Fruit fly (Drosophila melanogaster) whole organism, embryonic: ENCODE data around the gene CG31922.

Experiments
- Adf1 ChIP-seq: fragments of 200-800 bp; sonication (Bioruptor generic); IDR thresholded peaks from 2 replicates; pipeline ENCODE4 v1.3.6; 2022; ENCODE audit warnings: missing biosample characterization, missing genetic modification characterization
- Bgb ChIP-seq: fragments of 200-800 bp; sonication (Bioruptor generic); IDR thresholded peaks from 2 replicates; pipeline ENCODE4 v1.3.6; 2022; ENCODE audit warnings: missing biosample characterization, missing genetic modification characterization; ENCODE audit not compliant: partially characterized antibody
- CG11696 ChIP-seq: fragments of 200-800 bp; sonication (Bioruptor generic); IDR thresholded peaks from 2 replicates; pipeline ENCODE4 v1.3.6; 2022; ENCODE audit warnings: missing biosample characterization, missing genetic modification characterization
- CG12236 ChIP-seq: fragments of 200-800 bp; sonication (Bioruptor generic); optimal IDR thresholded peaks from 2 replicates; lab custom pipeline; 2016; ENCODE audit warnings: missing biosample characterization, missing genetic modification characterization
- CG14710 ChIP-seq: fragments of 200-800 bp; sonication (Bioruptor generic); optimal IDR thresholded peaks from 3 replicates; lab custom pipeline; 2019; ENCODE audit warnings: missing biosample characterization, mild to moderate bottlenecking, missing genetic modification characterization, moderate library complexity
- CG1602 ChIP-seq: fragments of 200-800 bp; sonication (Bioruptor generic); optimal IDR thresholded peaks from 3 replicates; lab custom pipeline; 2016; ENCODE audit warnings: missing biosample characterization, missing genetic modification characterization
- CG16815 ChIP-seq: fragments of 200-800 bp; sonication (Bioruptor generic); optimal IDR thresholded peaks from 3 replicates; lab custom pipeline; 2017; ENCODE audit warnings: missing biosample characterization, mild to moderate bottlenecking, missing genetic modification characterization
- CG18476 ChIP-seq: fragments of 200-800 bp; sonication (Bioruptor generic); optimal IDR thresholded peaks from 2 replicates; lab custom pipeline; 2016; ENCODE audit warnings: missing biosample characterization, mild to moderate bottlenecking, missing genetic modification characterization
- CG2202 ChIP-seq: fragments of 200-800 bp; sonication (Bioruptor generic); optimal IDR thresholded peaks from 2 replicates; lab custom pipeline; 2018; ENCODE audit warnings: missing biosample characterization, mild to moderate bottlenecking, missing genetic modification characterization
- CG2875 ChIP-seq: fragments of 200-800 bp; sonication (Bioruptor generic); optimal IDR thresholded peaks from 2 replicates; lab custom pipeline; 2017; ENCODE audit warnings: missing biosample characterization, mild to moderate bottlenecking, missing genetic modification characterization, missing genetic modification reagents
- CG31365 ChIP-seq: fragments of 200-800 bp; sonication (Bioruptor generic); optimal IDR thresholded peaks from 2 replicates; lab custom pipeline; 2018; ENCODE audit warnings: missing biosample characterization, mild to moderate bottlenecking, missing genetic modification characterization
- CG34224 ChIP-seq: fragments of 200-800 bp; sonication (Bioruptor generic); IDR thresholded peaks from 3 replicates; pipeline ENCODE4 v1.3.6; 2022; ENCODE audit warnings: missing biosample characterization, missing genetic modification characterization; ENCODE audit not compliant: partially characterized antibody
- CG3838 ChIP-seq: fragments of 200-800 bp; sonication (Bioruptor generic); optimal IDR thresholded peaks from 3 replicates; lab custom pipeline; 2016; ENCODE audit warnings: missing biosample characterization, missing genetic modification characterization
- CG4282 ChIP-seq: fragments of 200-800 bp; sonication (Bioruptor generic); optimal IDR thresholded peaks from 2 replicates; lab custom pipeline; 2016; ENCODE audit warnings: missing biosample characterization, missing genetic modification characterization
- CG4328 ChIP-seq: fragments of 200-800 bp; sonication (Bioruptor generic); optimal IDR thresholded peaks from 3 replicates; lab custom pipeline; 2017; ENCODE audit warnings: missing biosample characterization, missing genetic modification reagents, missing genetic modification characterization
- CG4424 ChIP-seq: fragments of 200-800 bp; sonication (Bioruptor generic); optimal IDR thresholded peaks from 3 replicates; lab custom pipeline; 2016; ENCODE audit warnings: missing biosample characterization, missing genetic modification characterization
- CG6654 ChIP-seq: fragments of 200-800 bp; sonication (Bioruptor generic); optimal IDR thresholded peaks from 2 replicates; lab custom pipeline; 2017; ENCODE audit warnings: missing biosample characterization, mild to moderate bottlenecking, missing genetic modification characterization
- CG7271 ChIP-seq: fragments of 200-800 bp; sonication (Bioruptor generic); optimal IDR thresholded peaks from 2 replicates; lab custom pipeline; 2018; ENCODE audit warnings: missing biosample characterization, mild to moderate bottlenecking, missing genetic modification characterization, moderate library complexity
- CG9437 ChIP-seq: fragments of 200-800 bp; sonication (Bioruptor generic); optimal IDR thresholded peaks from 2 replicates; lab custom pipeline; 2018; ENCODE audit warnings: missing biosample characterization, mild to moderate bottlenecking, missing genetic modification characterization
- CG9817 ChIP-seq: fragments of 200-800 bp; sonication (Bioruptor generic); optimal IDR thresholded peaks from 2 replicates; lab custom pipeline; 2018; ENCODE audit warnings: missing biosample characterization, mild to moderate bottlenecking, missing genetic modification characterization, moderate library complexity
- CrebB ChIP-seq: fragments of 200-800 bp; sonication (Bioruptor generic); optimal IDR thresholded peaks from 3 replicates; lab custom pipeline; 2018; ENCODE audit warnings: missing biosample characterization, mild to moderate bottlenecking, missing genetic modification characterization
- Doc3 ChIP-seq: fragments of 200-800 bp; sonication (Bioruptor generic); IDR thresholded peaks from 3 replicates; pipeline ENCODE4 v1.3.6; 2022; ENCODE audit warnings: missing biosample characterization, missing genetic modification characterization; ENCODE audit not compliant: partially characterized antibody
- Ets97D ChIP-seq: fragments of 200-800 bp; sonication (Bioruptor generic); optimal IDR thresholded peaks from 3 replicates; lab custom pipeline; 2016; ENCODE audit warnings: missing biosample characterization, missing genetic modification characterization
- GATAe ChIP-seq: fragments of 200-800 bp; sonication (Bioruptor generic); conservative IDR thresholded peaks from 2 replicates; pipeline ENCODE4 v1.3.6; 2022; ENCODE audit warnings: missing biosample characterization, missing genetic modification characterization
- Lim3 ChIP-seq: fragments of 200-800 bp; sonication (Bioruptor generic); IDR thresholded peaks from 2 replicates; pipeline ENCODE4 v1.3.6; 2022; ENCODE audit warnings: missing biosample characterization, missing genetic modification characterization
- Lpt ChIP-seq: fragments of >200 bp; optimal IDR thresholded peaks from 2 replicates; lab custom pipeline; 2018; ENCODE audit warnings: missing biosample characterization, missing genetic modification characterization
- Myb ChIP-seq: fragments of 200-800 bp; sonication (Bioruptor generic); optimal IDR thresholded peaks from 2 replicates; lab custom pipeline; 2016; ENCODE audit warnings: missing biosample characterization, missing genetic modification characterization
- Neu2 ChIP-seq: fragments of 200-800 bp; sonication (Bioruptor generic); optimal IDR thresholded peaks from 3 replicates; lab custom pipeline; 2016; ENCODE audit warnings: missing biosample characterization, missing genetic modification characterization, borderline replicate concordance
- Nf-YC ChIP-seq: fragments of 200-800 bp; optimal IDR thresholded peaks from 3 replicates; lab custom pipeline; 2019; ENCODE audit warnings: missing biosample characterization, mild to moderate bottlenecking, missing genetic modification characterization, moderate library complexity
- Sry-β ChIP-seq: fragments of 200-800 bp; sonication (Bioruptor generic); optimal IDR thresholded peaks from 2 replicates; lab custom pipeline; 2018; ENCODE audit warnings: missing biosample characterization, mild to moderate bottlenecking, missing genetic modification characterization, moderate library complexity
- ap ChIP-seq: fragments of 200-800 bp; sonication (Bioruptor generic); IDR thresholded peaks from 2 replicates; pipeline ENCODE4 v1.3.6; 2022; ENCODE audit warnings: missing biosample characterization, missing genetic modification characterization
- ash1 ChIP-seq: fragments of 200-800 bp; sonication (Bioruptor generic); optimal IDR thresholded peaks from 2 replicates; lab custom pipeline; 2018; ENCODE audit warnings: missing biosample characterization, mild to moderate bottlenecking, missing genetic modification characterization
- crol ChIP-seq: fragments of 200-800 bp; sonication (Bioruptor generic); IDR thresholded peaks from 2 replicates; pipeline ENCODE4 v1.3.6; 2022; ENCODE audit warnings: missing biosample characterization, missing genetic modification characterization
- da ChIP-seq: fragments of 200-800 bp; sonication (Bioruptor generic); optimal IDR thresholded peaks from 2 replicates; lab custom pipeline; 2016; ENCODE audit warnings: missing biosample characterization, missing genetic modification characterization
- dmrt11E ChIP-seq: fragments of 200-800 bp; sonication (Bioruptor generic); optimal IDR thresholded peaks from 3 replicates; lab custom pipeline; 2018; ENCODE audit warnings: missing biosample characterization, mild to moderate bottlenecking, missing genetic modification characterization, moderate library complexity
- fd3F ChIP-seq: fragments of 200-800 bp; sonication (Bioruptor generic); optimal IDR thresholded peaks from 2 replicates; lab custom pipeline; 2018; ENCODE audit warnings: missing biosample characterization, mild to moderate bottlenecking, missing genetic modification characterization, moderate library complexity
- gce ChIP-seq: fragments of 200-800 bp; sonication (Bioruptor generic); IDR thresholded peaks from 3 replicates; pipeline ENCODE4 v1.3.6; 2022; ENCODE audit warnings: missing biosample characterization, missing genetic modification characterization
- gro ChIP-seq: fragments of 200-800 bp; sonication (Bioruptor generic); optimal IDR thresholded peaks from 2 replicates; lab custom pipeline; 2016; ENCODE audit warnings: missing biosample characterization, missing genetic modification characterization
- h ChIP-seq: fragments of >200 bp; optimal IDR thresholded peaks from 2 replicates; lab custom pipeline; 2017
- mirr ChIP-seq: fragments of 200-800 bp; sonication (Bioruptor generic); optimal IDR thresholded peaks from 3 replicates; lab custom pipeline; 2018; ENCODE audit warnings: missing biosample characterization, mild to moderate bottlenecking, missing genetic modification characterization
- nerfin-1 ChIP-seq: fragments of 200-800 bp; sonication (Bioruptor generic); optimal IDR thresholded peaks from 3 replicates; lab custom pipeline; 2019; ENCODE audit warnings: missing biosample characterization, mild to moderate bottlenecking, missing genetic modification characterization, moderate library complexity
- nerfin-2 ChIP-seq: fragments of 200-800 bp; sonication (Bioruptor generic); IDR thresholded peaks from 2 replicates; pipeline ENCODE4 v1.3.6; 2022; ENCODE audit warnings: missing biosample characterization, missing genetic modification characterization; ENCODE audit not compliant: partially characterized antibody
- nmo ChIP-seq: fragments of 200-800 bp; sonication (Bioruptor generic); optimal IDR thresholded peaks from 2 replicates; lab custom pipeline; 2018; ENCODE audit warnings: missing biosample characterization, mild to moderate bottlenecking, missing genetic modification characterization, moderate library complexity
- oc ChIP-seq: fragments of 200-800 bp; sonication (Bioruptor generic); optimal IDR thresholded peaks from 2 replicates; lab custom pipeline; 2018; ENCODE audit warnings: missing biosample characterization, mild to moderate bottlenecking, missing genetic modification characterization, moderate library complexity
- otp ChIP-seq: fragments of 200-800 bp; sonication (Bioruptor generic); IDR thresholded peaks from 3 replicates; pipeline ENCODE4, ENCODE4 v1.3.6; 2022; ENCODE audit warnings: missing biosample characterization, missing genetic modification characterization
- pho ChIP-seq: fragments of 200-800 bp; sonication (Bioruptor generic); optimal IDR thresholded peaks from 2 replicates; lab custom pipeline; 2016; ENCODE audit warnings: missing biosample characterization, missing genetic modification characterization
- row ChIP-seq: fragments of 200-800 bp; sonication (Bioruptor generic); IDR thresholded peaks from 3 replicates; pipeline ENCODE4 v1.3.6; 2022; ENCODE audit warnings: missing biosample characterization, missing genetic modification characterization
- salm ChIP-seq: fragments of 200-800 bp; sonication (Bioruptor generic); optimal IDR thresholded peaks from 2 replicates; lab custom pipeline; 2018; ENCODE audit warnings: missing biosample characterization, mild to moderate bottlenecking, missing genetic modification characterization
- scrt ChIP-seq: fragments of 200-800 bp; sonication (Bioruptor generic); optimal IDR thresholded peaks from 2 replicates; lab custom pipeline; 2018; ENCODE audit warnings: missing biosample characterization, mild to moderate bottlenecking, missing genetic modification characterization, moderate library complexity
- trh ChIP-seq: fragments of 200-800 bp; sonication (Bioruptor generic); optimal IDR thresholded peaks from 2 replicates; lab custom pipeline; 2016; ENCODE audit warnings: missing biosample characterization, missing genetic modification characterization
- twi ChIP-seq: fragments of 200-800 bp; optimal IDR thresholded peaks from 2 replicates; lab custom pipeline; 2019; ENCODE audit warnings: missing biosample characterization, mild to moderate bottlenecking, missing genetic modification characterization, moderate library complexity

Gene CG31922

dm6 chr2L:1172704-1173107 is 2.7 kb downstream of the CG31922 start, which contains the start of the genes Charon and CG4887 (continued):
- peak; percentile 89 for TF ChIP-seq CG9817 (tag; lab: Kevin White, UChicago)
- no peak for TF ChIP-seq oc
- TF ChIP-seq CG1602, result peak; percentile 83
- TF ChIP-seq Doc3 (GFP tag; lab: Robert Waterston, UW), result peak; percentile 65; the same call in 2 of the 3 replicates
- TF ChIP-seq CG12236, result peak; percentile 40
- TF ChIP-seq GATAe (GFP tag; lab: Robert Waterston, UW), result peak; percentile 35; the same call in 1 of the 2 replicates
- TF ChIP-seq gce (GFP tag; lab: Robert Waterston, UW), result peak; percentile 55; the same call in 1 of the 3 replicates
- TF ChIP-seq Adf1 (GFP tag; lab: Robert Waterston, UW), result peak; percentile 43; the same call in 1 of the 2 replicates
- TF ChIP-seq CG6654 (GFP tag; lab: Kevin White, UChicago), result peak; percentile 16
- TF ChIP-seq gro, result peak; percentile 83
- TF ChIP-seq CG2875, result no peak
- TF ChIP-seq h (lab: Kevin White, UChicago), result no peak
- peak; percentile 49 for TF ChIP-seq Neu2 (GFP tag; lab: Kevin White, UChicago)
- TF ChIP-seq Bgb, result peak; percentile 63
- TF ChIP-seq nerfin-1, result peak; percentile 76
- TF ChIP-seq dmrt11E (tag; lab: Kevin White, UChicago), result peak; percentile 70
- peak; percentile 62 for TF ChIP-seq CG4282
- peak; percentile 81 for TF ChIP-seq Ets97D (GFP tag; lab: Kevin White, UChicago)
- peak; percentile 63 for TF ChIP-seq CG3838
- TF ChIP-seq Sry-β (GFP tag; lab: Kevin White, UChicago), result no peak
- peak; percentile 67 for TF ChIP-seq CG9437 (GFP tag; lab: Kevin White, UChicago)
- peak; percentile 89 for TF ChIP-seq nmo (GFP tag; lab: Kevin White, UChicago)
- peak; percentile 86 for TF ChIP-seq CG14710 (tag; lab: Kevin White, UChicago)
- no peak for TF ChIP-seq Lpt
- TF ChIP-seq CG31365 (tag; lab: Kevin White, UChicago), result no peak
- TF ChIP-seq mirr, result peak; percentile 5
- TF ChIP-seq scrt, result no peak
- TF ChIP-seq row (GFP tag; lab: Robert Waterston, UW), result peak; percentile 95
- no peak for TF ChIP-seq otp (GFP tag; lab: Robert Waterston, UW)
- peak; percentile 83 for TF ChIP-seq Myb (GFP tag; lab: Kevin White, UChicago)
- peak; percentile 79 for TF ChIP-seq CG4328
- no peak for TF ChIP-seq Nf-YC (tag; lab: Kevin White, UChicago)
- peak; percentile 52 for TF ChIP-seq CrebB (tag; lab: Kevin White, UChicago)
- peak; percentile 51 for TF ChIP-seq CG2202 (tag; lab: Kevin White, UChicago)
- peak; percentile 51 for TF ChIP-seq ap
- no peak for TF ChIP-seq crol
- no peak for TF ChIP-seq CG11696 (GFP tag; lab: Robert Waterston, UW)
- peak; percentile 70 for TF ChIP-seq twi
- TF ChIP-seq nerfin-2, result peak; percentile 32; the same call in 1 of the 2 replicates
- TF ChIP-seq salm (tag; lab: Kevin White, UChicago), result peak; percentile 49
- TF ChIP-seq trh (GFP tag; lab: Kevin White, UChicago), result peak; percentile 73
- peak; percentile 89 for TF ChIP-seq CG4424 (GFP tag; lab: Kevin White, UChicago)
- TF ChIP-seq CG18476 (GFP tag; lab: Kevin White, UChicago), result no peak
- TF ChIP-seq ash1, result no peak
- peak; percentile 89 for TF ChIP-seq pho (GFP tag; lab: Kevin White, UChicago)
- peak; percentile 35 for TF ChIP-seq CG7271
- TF ChIP-seq CG34224 (GFP tag; lab: Robert Waterston, UW), result peak; percentile 48; the same call in 2 of the 3 replicates
- TF ChIP-seq CG16815 (GFP tag; lab: Kevin White, UChicago), result peak; percentile 61
- no peak for TF ChIP-seq Lim3 (GFP tag; lab: Robert Waterston, UW)
- peak; percentile 40 for TF ChIP-seq da (GFP tag; lab: Kevin White, UChicago)
- peak; percentile 76 for TF ChIP-seq fd3F (GFP tag; lab: Kevin White, UChicago)
